Worm (Caenorhabditis elegans) whole organism, L2 larva: ENCODE data around the gene F13D11.4.

ENCODE experiments used
- C34F6.9 ChIP-seq: fragments of 150-350 bp; optimal IDR thresholded peaks from 2 replicates; lab custom pipeline; 2014; ENCODE audit warnings: missing biosample characterization, missing genetic modification characterization
- F13H6.1 ChIP-seq: sonication (generic microtip); optimal IDR thresholded peaks from 2 replicates; lab custom pipeline; 2016; ENCODE audit warnings: missing genetic modification characterization, missing compliant biosample characterization
- R02D3.7 ChIP-seq: fragments of 150-350 bp; optimal IDR thresholded peaks from 2 replicates; lab custom pipeline; 2014; ENCODE audit warnings: missing biosample characterization, missing genetic modification characterization
- Y55F3AM.14 ChIP-seq: fragments of 200-800 bp; sonication (Bioruptor generic); optimal IDR thresholded peaks from 2 replicates; lab custom pipeline; 2018; ENCODE audit warnings: mild to moderate bottlenecking, missing genetic modification characterization, missing compliant biosample characterization
- ZK546.5 ChIP-seq: sonication (generic microtip); optimal IDR thresholded peaks from 2 replicates; lab custom pipeline; 2017; ENCODE audit warnings: missing biosample characterization, missing genetic modification characterization
- alr-1 ChIP-seq: fragments of 150-350 bp; optimal IDR thresholded peaks from 2 replicates; lab custom pipeline; 2014; ENCODE audit warnings: missing biosample characterization, missing genetic modification characterization
- aly-2 ChIP-seq: fragments of 150-350 bp; optimal IDR thresholded peaks from 2 replicates; lab custom pipeline; 2014; ENCODE audit warnings: missing biosample characterization, missing genetic modification characterization
- ama-1 ChIP-seq: fragments of 150-350 bp; optimal IDR thresholded peaks from 2 replicates; lab custom pipeline; 2018; ENCODE audit warnings: inconsistent platforms
- blmp-1 ChIP-seq: sonication (generic microtip); optimal IDR thresholded peaks from 2 replicates; lab custom pipeline; 2017; ENCODE audit warnings: missing genetic modification characterization, mild to moderate bottlenecking, missing compliant biosample characterization, antibody characterized with exemption, moderate library complexity; ENCODE audit not compliant: insufficient read depth
- ceh-16 ChIP-seq: fragments of 150-350 bp; optimal IDR thresholded peaks from 2 replicates; lab custom pipeline; 2014; ENCODE audit warnings: missing biosample characterization, missing genetic modification characterization
- ceh-82 ChIP-seq: fragments of 150-350 bp; optimal IDR thresholded peaks from 2 replicates; lab custom pipeline; 2014; ENCODE audit warnings: missing biosample characterization, missing genetic modification characterization
- crh-2 ChIP-seq: sonication (generic microtip); optimal IDR thresholded peaks from 2 replicates; lab custom pipeline; 2017; ENCODE audit warnings: missing biosample characterization, missing genetic modification characterization
- dmd-4 ChIP-seq: sonication (generic microtip); optimal IDR thresholded peaks from 2 replicates; lab custom pipeline; 2017; ENCODE audit warnings: missing biosample characterization, missing genetic modification characterization
- egl-27 ChIP-seq: sonication (generic microtip); optimal IDR thresholded peaks from 3 replicates; lab custom pipeline; 2017; ENCODE audit warnings: missing biosample characterization, missing genetic modification reagents, missing genetic modification characterization
- elt-1 ChIP-seq: fragments of 150-350 bp; optimal IDR thresholded peaks from 2 replicates; lab custom pipeline; 2014; ENCODE audit warnings: missing biosample characterization, missing genetic modification characterization
- elt-3 ChIP-seq: sonication (generic microtip); optimal IDR thresholded peaks from 2 replicates; lab custom pipeline; 2017; ENCODE audit warnings: missing biosample characterization, missing genetic modification characterization
- fos-1 ChIP-seq: fragments of 150-350 bp; optimal IDR thresholded peaks from 2 replicates; lab custom pipeline; 2014; ENCODE audit warnings: missing biosample characterization, missing genetic modification characterization
- gmeb-1 ChIP-seq: fragments of 150-350 bp; optimal IDR thresholded peaks from 2 replicates; lab custom pipeline; 2014; ENCODE audit warnings: missing biosample characterization, missing genetic modification characterization
- lin-11 ChIP-seq: fragments of 150-350 bp; sonication (generic microtip); optimal IDR thresholded peaks from 2 replicates; lab custom pipeline; 2014; ENCODE audit warnings: missing biosample characterization, missing genetic modification characterization, inconsistent platforms, mixed read lengths
- lin-13 ChIP-seq: fragments of 150-350 bp; optimal IDR thresholded peaks from 2 replicates; lab custom pipeline; 2014; ENCODE audit warnings: missing biosample characterization, missing genetic modification reagents, missing genetic modification characterization
- lin-39 ChIP-seq: fragments of 150-350 bp; optimal IDR thresholded peaks from 2 replicates; lab custom pipeline; 2014; ENCODE audit warnings: missing biosample characterization, missing genetic modification reagents, missing genetic modification characterization
- lsy-2 ChIP-seq, 2 experiments: fragments of 150-350 bp in 1 of 2; sonication (generic microtip) in 1 of 2; optimal IDR thresholded peaks; 2 replicates each; lab custom pipeline; 2014 to 2017; ENCODE audit warnings: missing biosample characterization in 2 of 2, missing genetic modification characterization in 2 of 2
- mab-5 ChIP-seq: fragments of 150-350 bp; optimal IDR thresholded peaks from 2 replicates; lab custom pipeline; 2014; ENCODE audit warnings: missing biosample characterization, missing genetic modification characterization
- mbf-1 ChIP-seq: sonication (generic microtip); optimal IDR thresholded peaks from 2 replicates; lab custom pipeline; 2017; ENCODE audit warnings: missing biosample characterization, missing genetic modification characterization
- mdl-1 ChIP-seq, 2 experiments: fragments of 150-350 bp in 1 of 2; sonication (generic microtip) in 1 of 2; optimal IDR thresholded peaks; 2 replicates each; lab custom pipeline; 2017; ENCODE audit warnings: missing biosample characterization in 2 of 2, missing genetic modification characterization in 2 of 2
- nhr-10 ChIP-seq: sonication (generic microtip); optimal IDR thresholded peaks from 2 replicates; lab custom pipeline; 2017; ENCODE audit warnings: missing biosample characterization, missing genetic modification characterization
- nhr-11 ChIP-seq: fragments of 150-350 bp; optimal IDR thresholded peaks from 2 replicates; lab custom pipeline; 2014; ENCODE audit warnings: missing biosample characterization, missing genetic modification characterization
- nhr-12 ChIP-seq: fragments of 150-350 bp; optimal IDR thresholded peaks from 2 replicates; lab custom pipeline; 2014; ENCODE audit warnings: missing biosample characterization, missing genetic modification characterization
- nhr-129 ChIP-seq: fragments of 150-350 bp; optimal IDR thresholded peaks from 2 replicates; lab custom pipeline; 2014; ENCODE audit warnings: missing biosample characterization, missing genetic modification characterization
- nhr-21 ChIP-seq: fragments of 150-350 bp; optimal IDR thresholded peaks from 2 replicates; lab custom pipeline; 2014; ENCODE audit warnings: missing biosample characterization, missing genetic modification characterization
- nhr-23 ChIP-seq: fragments of 150-350 bp; optimal IDR thresholded peaks from 2 replicates; lab custom pipeline; 2014; ENCODE audit warnings: missing biosample characterization, missing genetic modification reagents, missing genetic modification characterization
- nhr-237 ChIP-seq: fragments of 150-350 bp; optimal IDR thresholded peaks from 2 replicates; lab custom pipeline; 2014; ENCODE audit warnings: missing biosample characterization, missing genetic modification characterization
- nhr-25 ChIP-seq: fragments of 150-350 bp; sonication (generic microtip); optimal IDR thresholded peaks from 3 replicates; lab custom pipeline; 2014; ENCODE audit warnings: missing biosample characterization, missing genetic modification characterization
- nhr-6 ChIP-seq: fragments of 150-350 bp; optimal IDR thresholded peaks from 2 replicates; lab custom pipeline; 2014; ENCODE audit warnings: missing biosample characterization, missing genetic modification characterization
- nhr-77 ChIP-seq: fragments of 150-350 bp; optimal IDR thresholded peaks from 2 replicates; lab custom pipeline; 2014; ENCODE audit warnings: missing biosample characterization, missing genetic modification characterization
- peb-1 ChIP-seq: fragments of 150-350 bp; optimal IDR thresholded peaks from 2 replicates; lab custom pipeline; 2014; ENCODE audit warnings: missing biosample characterization, missing genetic modification characterization
- sem-4 ChIP-seq: fragments of 150-350 bp; optimal IDR thresholded peaks from 2 replicates; lab custom pipeline; 2014; ENCODE audit warnings: missing biosample characterization, missing genetic modification reagents, missing genetic modification characterization
- skn-1 ChIP-seq: sonication (generic microtip); optimal IDR thresholded peaks from 2 replicates; lab custom pipeline; 2017; ENCODE audit warnings: missing biosample characterization, missing genetic modification characterization
- sma-3 ChIP-seq: sonication (generic microtip); optimal IDR thresholded peaks from 2 replicates; lab custom pipeline; 2016; ENCODE audit warnings: missing genetic modification reagents, missing genetic modification characterization, missing compliant biosample characterization
- sma-9 ChIP-seq, 2 experiments: fragments of 150-350 bp in 1 of 2; sonication (generic microtip) in 1 of 2; optimal IDR thresholded peaks; 2 replicates each; lab custom pipeline; 2014 to 2016; ENCODE audit warnings: missing genetic modification characterization in 2 of 2, mild to moderate bottlenecking in 1 of 2, missing biosample characterization in 1 of 2, missing compliant biosample characterization in 1 of 2, missing genetic modification reagents in 1 of 2, moderate library complexity in 1 of 2
- snpc-4 ChIP-seq: fragments of 150-350 bp; optimal IDR thresholded peaks from 2 replicates; lab custom pipeline; 2014; ENCODE audit warnings: missing biosample characterization, missing genetic modification characterization
- unc-39 ChIP-seq: fragments of 150-350 bp; optimal IDR thresholded peaks from 2 replicates; lab custom pipeline; 2014; ENCODE audit warnings: missing biosample characterization, missing genetic modification characterization
- unc-55 ChIP-seq: fragments of 150-350 bp; sonication (generic microtip); optimal IDR thresholded peaks from 3 replicates; lab custom pipeline; 2014; ENCODE audit warnings: missing biosample characterization, missing genetic modification reagents, missing genetic modification characterization
- unc-62 ChIP-seq: fragments of 150-350 bp; optimal IDR thresholded peaks from 2 replicates; lab custom pipeline; 2014; ENCODE audit warnings: missing biosample characterization, missing genetic modification reagents, missing genetic modification characterization
- zag-1 ChIP-seq: fragments of 150-350 bp; optimal IDR thresholded peaks from 2 replicates; lab custom pipeline; 2014; ENCODE audit warnings: missing biosample characterization, missing genetic modification characterization
- ztf-1 ChIP-seq: fragments of 200-800 bp; sonication (Bioruptor generic); conservative IDR thresholded peaks from 2 replicates; pipeline ENCODE4 v1.3.6; 2022; ENCODE audit warnings: missing genetic modification characterization, missing compliant biosample characterization
- ztf-11 ChIP-seq: sonication (generic microtip); optimal IDR thresholded peaks from 2 replicates; lab custom pipeline; 2017; ENCODE audit warnings: missing biosample characterization, missing genetic modification characterization
- ztf-4 ChIP-seq: fragments of 150-350 bp; optimal IDR thresholded peaks from 2 replicates; lab custom pipeline; 2014; ENCODE audit warnings: missing biosample characterization, missing genetic modification characterization

Gene F13D11.4

ce11 chrX:5810677-5811076 lies 23.9 kb downstream of the F13D11.4 start:
- TF ChIP-seq nhr-25 = peak; percentile 86
- TF ChIP-seq egl-27 (tag; lab: Kevin White, UChicago) = peak; percentile 46
- no peak for TF ChIP-seq R02D3.7
- no peak for TF ChIP-seq ceh-82 (tag; lab: Kevin White, UChicago)
- TF ChIP-seq elt-3 = no peak
- TF ChIP-seq ztf-11 (tag; lab: Kevin White, UChicago) = no peak
- TF ChIP-seq nhr-21 (tag; lab: Kevin White, UChicago) = peak; percentile 8
- TF ChIP-seq gmeb-1 (tag; lab: Kevin White, UChicago) = no peak
- TF ChIP-seq nhr-12 = no peak
- TF ChIP-seq lin-39 = no peak
- no peak for TF ChIP-seq nhr-11 (tag; lab: Kevin White, UChicago)
- no peak for TF ChIP-seq nhr-23
- TF ChIP-seq nhr-77 (tag; lab: Kevin White, UChicago) = no peak
- no peak for TF ChIP-seq unc-39 (tag; lab: Kevin White, UChicago)
- TF ChIP-seq ztf-1 (GFP tag; lab: Robert Waterston, UW) = no peak
- TF ChIP-seq nhr-129 = no peak
- TF ChIP-seq ama-1 = no peak
- TF ChIP-seq blmp-1 (tag; lab: Kevin White, UChicago) = peak; percentile 54
- TF ChIP-seq fos-1 (tag; lab: Kevin White, UChicago) = peak; percentile 29
- TF ChIP-seq aly-2 (tag; lab: Kevin White, UChicago) = no peak
- no peak for TF ChIP-seq ZK546.5 (tag; lab: Kevin White, UChicago)
- TF ChIP-seq skn-1 = no peak
- no peak for TF ChIP-seq unc-55 (GFP tag; lab: Kevin White, UChicago)
- TF ChIP-seq C34F6.9 (tag; lab: Kevin White, UChicago) = no peak
- TF ChIP-seq dmd-4 (tag; lab: Kevin White, UChicago) = no peak
- TF ChIP-seq zag-1 (tag; lab: Kevin White, UChicago) = no peak
- no peak for TF ChIP-seq mab-5 (tag; lab: Kevin White, UChicago)
- TF ChIP-seq sma-3 = peak; percentile 44
- no peak for TF ChIP-seq alr-1 (tag; lab: Kevin White, UChicago)
- no peak for TF ChIP-seq nhr-6
- TF ChIP-seq F13H6.1 (tag; lab: Kevin White, UChicago) = no peak
- TF ChIP-seq nhr-237 (tag; lab: Kevin White, UChicago) = no peak
- TF ChIP-seq ceh-16 (tag; lab: Kevin White, UChicago) = peak; percentile 48
- TF ChIP-seq crh-2 (tag; lab: Kevin White, UChicago) = peak; percentile 38
- TF ChIP-seq mdl-1 (tag; optimal IDR thresholded peaks at IDR 0.05; lab: Kevin White, UChicago) = no peak
- TF ChIP-seq lin-11 (tag; lab: Kevin White, UChicago) = no peak
- TF ChIP-seq lsy-2 (tag; optimal IDR thresholded peaks at IDR 0.05; lab: Kevin White, UChicago) = peak in 1 of 2 experiments; percentile 14
- no peak for TF ChIP-seq ztf-4
- no peak for TF ChIP-seq elt-1 (tag; lab: Kevin White, UChicago)
- no peak for TF ChIP-seq unc-62 (GFP tag; lab: Kevin White, UChicago)
- TF ChIP-seq peb-1 (tag; lab: Kevin White, UChicago) = no peak
- peak; percentile 6 for TF ChIP-seq lin-13
- TF ChIP-seq mbf-1 = no peak
- no peak for TF ChIP-seq Y55F3AM.14
- TF ChIP-seq sma-9 (GFP tag; optimal IDR thresholded peaks at IDR 0.05; lab: Kevin White, UChicago) = peak; percentile 44
- TF ChIP-seq sma-9 (tag; optimal IDR thresholded peaks at IDR 0.05; lab: Kevin White, UChicago) = no peak
- TF ChIP-seq nhr-10 (tag; lab: Kevin White, UChicago) = no peak
- no peak for TF ChIP-seq sem-4 (tag; lab: Kevin White, UChicago)
- TF ChIP-seq snpc-4 (tag; lab: Kevin White, UChicago) = no peak
- TF ChIP-seq, all 48 proteins: peak for 11
